Worm (Caenorhabditis elegans) whole organism, L1 larva: Measurements from ENCODE around the gene F44E5.1.

Experiments used
- mdl-1 ChIP-seq, 2 experiments: fragments of 150-350 bp; optimal IDR thresholded peaks; 2 replicates each; lab custom pipeline; 2014 to 2017; ENCODE audit warnings: missing biosample characterization in 2 of 2, missing genetic modification characterization in 2 of 2, inconsistent platforms in 1 of 2
- pag-3 ChIP-seq: sonication (generic microtip); optimal IDR thresholded peaks from 2 replicates; lab custom pipeline; 2017; ENCODE audit warnings: missing genetic modification characterization, mild to moderate bottlenecking, missing compliant biosample characterization, antibody characterized with exemption, borderline replicate concordance; ENCODE audit not compliant: insufficient read depth
- pqm-1 ChIP-seq: sonication (generic microtip); optimal IDR thresholded peaks from 3 replicates; lab custom pipeline; 2017; ENCODE audit warnings: missing biosample characterization, missing genetic modification characterization

DNA sequence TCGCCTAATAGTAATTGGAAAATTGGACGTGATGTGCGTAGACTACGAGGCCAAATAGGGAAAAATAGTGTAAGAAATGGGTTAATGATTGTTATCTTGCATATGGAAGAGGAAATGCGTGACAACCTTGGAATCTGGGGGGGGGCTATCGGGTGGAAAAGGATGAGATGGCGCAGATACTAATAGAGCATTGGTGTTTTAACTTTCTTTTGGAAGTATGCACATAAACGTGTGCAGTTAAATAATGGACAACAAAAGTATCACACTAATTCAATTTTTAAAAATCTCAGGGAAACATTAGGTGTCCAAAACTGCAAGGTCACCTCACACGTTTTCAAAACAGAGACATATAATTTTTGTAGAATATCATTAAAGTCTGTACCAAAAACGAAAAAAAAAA, 45.5 kb upstream of the F44E5.1 start, which contains the start of gene Y6D1A.2:
- TF ChIP-seq mdl-1 (tag; optimal IDR thresholded peaks at IDR 0.05; lab: Kevin White, UChicago) = no peak
- TF ChIP-seq pag-3 = no peak
- no peak for TF ChIP-seq pqm-1 (tag; lab: Kevin White, UChicago)
